Worm (Caenorhabditis elegans) whole organism, early embryonic: ENCODE results near the gene srw-51.

Source experiments
- B0310.2 ChIP-seq: sonication (generic microtip); optimal IDR thresholded peaks from 2 replicates; lab custom pipeline; 2016; ENCODE audit warnings: mild to moderate bottlenecking, missing genetic modification characterization, missing compliant biosample characterization
- F13C5.2 ChIP-seq: sonication (generic microtip); optimal IDR thresholded peaks from 2 replicates; lab custom pipeline; 2017; ENCODE audit warnings: mild to moderate bottlenecking, missing genetic modification characterization, inconsistent platforms, missing compliant biosample characterization
- aly-1 ChIP-seq: sonication (generic microtip); optimal IDR thresholded peaks from 2 replicates; lab custom pipeline; 2016; ENCODE audit warnings: missing genetic modification characterization, missing compliant biosample characterization
- ama-1 ChIP-seq: fragments of 150-350 bp; optimal IDR thresholded peaks from 2 replicates; lab custom pipeline; 2014
- ceh-13 ChIP-seq: fragments of 200-800 bp; sonication (Bioruptor generic); optimal IDR thresholded peaks from 2 replicates; lab custom pipeline; 2018; ENCODE audit warnings: mild to moderate bottlenecking, missing genetic modification characterization, missing compliant biosample characterization
- ceh-36 ChIP-seq: sonication (generic microtip); optimal IDR thresholded peaks from 2 replicates; lab custom pipeline; 2016; ENCODE audit warnings: missing genetic modification characterization, inconsistent platforms, missing compliant biosample characterization
- ets-7 ChIP-seq: sonication (generic microtip); optimal IDR thresholded peaks from 2 replicates; lab custom pipeline; 2016; ENCODE audit warnings: missing genotype, missing genetic modification characterization, missing compliant biosample characterization
- flt-1 ChIP-seq: fragments of 200-800 bp; sonication (Bioruptor generic); IDR thresholded peaks from 2 replicates; pipeline ENCODE4 v1.3.6; 2022; ENCODE audit warnings: missing genetic modification characterization, missing compliant biosample characterization
- hmbx-1 ChIP-seq: sonication (generic microtip); optimal IDR thresholded peaks from 2 replicates; lab custom pipeline; 2016; ENCODE audit warnings: mild to moderate bottlenecking, missing genetic modification characterization, missing compliant biosample characterization
- hmg-4 ChIP-seq: fragments of 200-800 bp; sonication (Bioruptor generic); optimal IDR thresholded peaks from 2 replicates; lab custom pipeline; 2018; ENCODE audit warnings: mild to moderate bottlenecking, missing genetic modification characterization, missing compliant biosample characterization
- hnd-1 ChIP-seq: sonication (generic microtip); optimal IDR thresholded peaks from 2 replicates; lab custom pipeline; 2016; ENCODE audit warnings: missing genetic modification characterization, missing compliant biosample characterization
- pes-1 ChIP-seq: fragments of 200-800 bp; sonication (Bioruptor generic); IDR thresholded peaks from 2 replicates; pipeline ENCODE4 v1.3.6; 2022; ENCODE audit warnings: missing genetic modification reagents, missing genetic modification characterization, missing compliant biosample characterization
- scrt-1 ChIP-seq: fragments of 200-800 bp; sonication (Bioruptor generic); IDR thresholded peaks from 2 replicates; pipeline ENCODE4 v1.3.6; 2022; ENCODE audit warnings: missing genetic modification characterization, missing compliant biosample characterization
- sea-1 ChIP-seq: fragments of 200-800 bp; sonication (Bioruptor generic); conservative IDR thresholded peaks from 2 replicates; pipeline ENCODE4 v1.3.6; 2022; ENCODE audit warnings: missing genetic modification characterization, missing compliant biosample characterization
- tbx-11 ChIP-seq: fragments of 200-800 bp; sonication (Bioruptor generic); IDR thresholded peaks from 2 replicates; pipeline ENCODE4 v1.3.6; 2022; ENCODE audit warnings: missing genetic modification characterization, missing compliant biosample characterization
- tbx-37 ChIP-seq: fragments of 200-800 bp; sonication (Bioruptor generic); conservative IDR thresholded peaks from 2 replicates; pipeline ENCODE4 v1.3.6; 2022; ENCODE audit warnings: missing genetic modification reagents, missing genetic modification characterization, missing compliant biosample characterization
- tra-4 ChIP-seq: sonication (generic microtip); optimal IDR thresholded peaks from 2 replicates; lab custom pipeline; 2017; ENCODE audit warnings: missing genetic modification characterization, missing compliant biosample characterization

The srw-51 gene

ce11 chrV:17171551-17171950 lies 829 bp upstream of the srw-51 start, which contains the start of gene srbc-26:
Gene srbc-26 (plus strand): TSS chrV:17171851.
- TF ChIP-seq pes-1 = no peak

ce11 chrV:17167457-17167856 lies 3.3 kb downstream of the srw-51 start, which contains the start of gene srz-66:
Gene srz-66 (minus strand): TSS chrV:17167557.
- TF ChIP-seq ceh-13 (GFP tag; lab: Kevin White, UChicago) = no peak
- no peak for TF ChIP-seq scrt-1 (GFP tag; lab: Robert Waterston, UW)
- no peak for TF ChIP-seq B0310.2
- no peak for TF ChIP-seq aly-1 (tag; lab: Kevin White, UChicago)
- no peak for TF ChIP-seq ceh-36
- no peak for TF ChIP-seq tbx-37 (GFP tag; lab: Robert Waterston, UW)
- no peak for TF ChIP-seq tra-4 (tag; lab: Kevin White, UChicago)
- no peak for TF ChIP-seq ets-7
- TF ChIP-seq flt-1 = no peak
- TF ChIP-seq hmbx-1 (tag; lab: Kevin White, UChicago) = no peak
- no peak for TF ChIP-seq F13C5.2
- TF ChIP-seq tbx-11 (GFP tag; lab: Robert Waterston, UW) = no peak
- no peak for TF ChIP-seq hnd-1
- no peak for TF ChIP-seq ama-1 (lab: Kevin White, UChicago)
- no peak for TF ChIP-seq pes-1
- TF ChIP-seq sea-1 (GFP tag; lab: Robert Waterston, UW) = no peak
- no peak for TF ChIP-seq hmg-4 (GFP tag; lab: Kevin White, UChicago)

- TF ChIP-seq B0310.2 = no peak
- TF ChIP-seq pes-1 = no peak
- no peak for TF ChIP-seq F13C5.2
- no peak for TF ChIP-seq tra-4 (tag; lab: Kevin White, UChicago)
- TF ChIP-seq hmg-4 (GFP tag; lab: Kevin White, UChicago) = no peak
- TF ChIP-seq tbx-11 (GFP tag; lab: Robert Waterston, UW) = no peak
- no peak for TF ChIP-seq ama-1 (lab: Kevin White, UChicago)
- no peak for TF ChIP-seq tbx-37 (GFP tag; lab: Robert Waterston, UW)
- TF ChIP-seq hnd-1 = no peak
- TF ChIP-seq scrt-1 (GFP tag; lab: Robert Waterston, UW) = no peak
- no peak for TF ChIP-seq ceh-13 (GFP tag; lab: Kevin White, UChicago)
- TF ChIP-seq aly-1 (tag; lab: Kevin White, UChicago) = no peak
- TF ChIP-seq ets-7 = no peak
- no peak for TF ChIP-seq sea-1 (GFP tag; lab: Robert Waterston, UW)
- no peak for TF ChIP-seq flt-1
- TF ChIP-seq hmbx-1 (tag; lab: Kevin White, UChicago) = no peak
These were observed 5.3 kb downstream of the srw-51 start, which contains the start of gene srh-102 for ce11 chrV:17165409-17165808. Gene srh-102 (minus strand): TSS chrV:17165509.

ce11 chrV:17159430-17159924 lies 11.2 kb downstream of the srw-51 start, which contains the start of gene F40D4.12:
Gene F40D4.12 (plus strand): TSS chrV:17159874.
- TF ChIP-seq hmbx-1 (tag; lab: Kevin White, UChicago) = no peak
- TF ChIP-seq hnd-1 = no peak
- TF ChIP-seq ceh-13 (GFP tag; lab: Kevin White, UChicago) = no peak
- TF ChIP-seq F13C5.2 = no peak
- TF ChIP-seq tbx-11 (GFP tag; lab: Robert Waterston, UW) = no peak
- no peak for TF ChIP-seq hmg-4 (GFP tag; lab: Kevin White, UChicago)
- TF ChIP-seq aly-1 (tag; lab: Kevin White, UChicago) = no peak
- TF ChIP-seq pes-1 = no peak
- TF ChIP-seq flt-1 = no peak
- TF ChIP-seq B0310.2 = no peak
- TF ChIP-seq tra-4 (tag; lab: Kevin White, UChicago) = no peak
- TF ChIP-seq ceh-36 = no peak
- no peak for TF ChIP-seq sea-1 (GFP tag; lab: Robert Waterston, UW)

- no peak for TF ChIP-seq B0310.2
These were observed 13.6 kb downstream of the srw-51 start, which contains the start of gene F40D4.13 for ce11 chrV:17157154-17157553. Gene F40D4.13 (minus strand): TSS chrV:17157254.

ce11 chrV:17155384-17155858 lies 15.3 kb downstream of the srw-51 start, which contains the start of gene F40D4.17:
Gene F40D4.17 (minus strand): TSS chrV:17155434.
- TF ChIP-seq tbx-37 (GFP tag; lab: Robert Waterston, UW) = no peak
- no peak for TF ChIP-seq flt-1
- TF ChIP-seq scrt-1 (GFP tag; lab: Robert Waterston, UW) = no peak
- TF ChIP-seq hmg-4 (GFP tag; lab: Kevin White, UChicago) = no peak
- TF ChIP-seq hmbx-1 (tag; lab: Kevin White, UChicago) = no peak
- no peak for TF ChIP-seq tra-4 (tag; lab: Kevin White, UChicago)
- TF ChIP-seq aly-1 (tag; lab: Kevin White, UChicago) = no peak
- TF ChIP-seq sea-1 (GFP tag; lab: Robert Waterston, UW) = no peak
- TF ChIP-seq pes-1 = no peak

- TF ChIP-seq flt-1 (no peak), tbx-11 (GFP tag; lab: Robert Waterston, UW) (no peak), ceh-36 (no peak), ama-1 (lab: Kevin White, UChicago) (no peak), ets-7 (no peak), B0310.2 (no peak), hmbx-1 (tag; lab: Kevin White, UChicago) (no peak), tra-4 (tag; lab: Kevin White, UChicago) (no peak), aly-1 (tag; lab: Kevin White, UChicago) (no peak), hmg-4 (GFP tag; lab: Kevin White, UChicago) (no peak), tbx-37 (GFP tag; lab: Robert Waterston, UW) (no peak), ceh-13 (GFP tag; lab: Kevin White, UChicago) (no peak), pes-1 (no peak), scrt-1 (GFP tag; lab: Robert Waterston, UW) (no peak), hnd-1 (no peak), sea-1 (GFP tag; lab: Robert Waterston, UW) (no peak), F13C5.2 (no peak)
These were observed 15.8 kb downstream of the srw-51 start for ce11 chrV:17154944-17155343.

ce11 chrV:17151292-17151691 lies 19.4 kb downstream of the srw-51 start:
- TF ChIP-seq tbx-11 (GFP tag; lab: Robert Waterston, UW) (no peak), aly-1 (tag; lab: Kevin White, UChicago) (no peak), hmbx-1 (tag; lab: Kevin White, UChicago) (no peak), ama-1 (lab: Kevin White, UChicago) (no peak), ets-7 (no peak), ceh-13 (GFP tag; lab: Kevin White, UChicago) (no peak), pes-1 (no peak), ceh-36 (no peak), tbx-37 (GFP tag; lab: Robert Waterston, UW) (no peak), sea-1 (GFP tag; lab: Robert Waterston, UW) (no peak), hmg-4 (GFP tag; lab: Kevin White, UChicago) (no peak), scrt-1 (GFP tag; lab: Robert Waterston, UW) (no peak)
